Worm (Caenorhabditis elegans) whole organism, early embryonic: ENCODE data around the gene C18B10.6.

ENCODE experiments used
- B0310.2 ChIP-seq: sonication (generic microtip); optimal IDR thresholded peaks from 2 replicates; lab custom pipeline; 2016; ENCODE audit warnings: mild to moderate bottlenecking, missing genetic modification characterization, missing compliant biosample characterization
- F13C5.2 ChIP-seq: sonication (generic microtip); optimal IDR thresholded peaks from 2 replicates; lab custom pipeline; 2017; ENCODE audit warnings: mild to moderate bottlenecking, missing genetic modification characterization, inconsistent platforms, missing compliant biosample characterization
- aly-1 ChIP-seq: sonication (generic microtip); optimal IDR thresholded peaks from 2 replicates; lab custom pipeline; 2016; ENCODE audit warnings: missing genetic modification characterization, missing compliant biosample characterization
- ama-1 ChIP-seq: fragments of 150-350 bp; optimal IDR thresholded peaks from 2 replicates; lab custom pipeline; 2014
- ceh-36 ChIP-seq: sonication (generic microtip); optimal IDR thresholded peaks from 2 replicates; lab custom pipeline; 2016; ENCODE audit warnings: missing genetic modification characterization, inconsistent platforms, missing compliant biosample characterization
- flt-1 ChIP-seq: fragments of 200-800 bp; sonication (Bioruptor generic); IDR thresholded peaks from 2 replicates; pipeline ENCODE4 v1.3.6; 2022; ENCODE audit warnings: missing genetic modification characterization, missing compliant biosample characterization
- hmbx-1 ChIP-seq: sonication (generic microtip); optimal IDR thresholded peaks from 2 replicates; lab custom pipeline; 2016; ENCODE audit warnings: mild to moderate bottlenecking, missing genetic modification characterization, missing compliant biosample characterization
- hmg-4 ChIP-seq: fragments of 200-800 bp; sonication (Bioruptor generic); optimal IDR thresholded peaks from 2 replicates; lab custom pipeline; 2018; ENCODE audit warnings: mild to moderate bottlenecking, missing genetic modification characterization, missing compliant biosample characterization
- hnd-1 ChIP-seq: sonication (generic microtip); optimal IDR thresholded peaks from 2 replicates; lab custom pipeline; 2016; ENCODE audit warnings: missing genetic modification characterization, missing compliant biosample characterization
- scrt-1 ChIP-seq: fragments of 200-800 bp; sonication (Bioruptor generic); IDR thresholded peaks from 2 replicates; pipeline ENCODE4 v1.3.6; 2022; ENCODE audit warnings: missing genetic modification characterization, missing compliant biosample characterization
- sea-1 ChIP-seq: fragments of 200-800 bp; sonication (Bioruptor generic); conservative IDR thresholded peaks from 2 replicates; pipeline ENCODE4 v1.3.6; 2022; ENCODE audit warnings: missing genetic modification characterization, missing compliant biosample characterization
- tbx-37 ChIP-seq: fragments of 200-800 bp; sonication (Bioruptor generic); conservative IDR thresholded peaks from 2 replicates; pipeline ENCODE4 v1.3.6; 2022; ENCODE audit warnings: missing genetic modification reagents, missing genetic modification characterization, missing compliant biosample characterization
- tra-4 ChIP-seq: sonication (generic microtip); optimal IDR thresholded peaks from 2 replicates; lab custom pipeline; 2017; ENCODE audit warnings: missing genetic modification characterization, missing compliant biosample characterization

ce11 chrV:7492924-7493323 is 12.1 kb upstream of the C18B10.6 start, which contains the start of gene srbc-10:
- no peak for TF ChIP-seq ama-1
- TF ChIP-seq ceh-36 = no peak
- no peak for TF ChIP-seq scrt-1 (GFP tag; lab: Robert Waterston, UW)
- no peak for TF ChIP-seq flt-1
- TF ChIP-seq B0310.2 (tag; lab: Kevin White, UChicago) = no peak
- TF ChIP-seq F13C5.2 (tag; lab: Kevin White, UChicago) = no peak
- TF ChIP-seq hmbx-1 = no peak
- no peak for TF ChIP-seq tbx-37
- no peak for TF ChIP-seq hnd-1 (tag; lab: Kevin White, UChicago)
- TF ChIP-seq tra-4 (tag; lab: Kevin White, UChicago) = no peak
- TF ChIP-seq sea-1 (GFP tag; lab: Robert Waterston, UW) = no peak
- no peak for TF ChIP-seq aly-1 (tag; lab: Kevin White, UChicago)
- TF ChIP-seq hmg-4 (GFP tag; lab: Kevin White, UChicago) = no peak
